Fruit fly (Drosophila melanogaster) whole organism, embryonic: ENCODE measurements around the gene Schip1.

Source experiments
- Atf-2 ChIP-seq: fragments of 200-800 bp; sonication (Bioruptor generic); optimal IDR thresholded peaks from 2 replicates; lab custom pipeline; 2016; ENCODE audit warnings: missing biosample characterization, missing genetic modification characterization
- CG1024 ChIP-seq: fragments of 200-800 bp; sonication (Bioruptor generic); IDR thresholded peaks from 2 replicates; pipeline ENCODE4 v1.3.6; 2022; ENCODE audit warnings: missing biosample characterization, missing genetic modification characterization
- CG10654 ChIP-seq: fragments of 200-800 bp; sonication (Bioruptor generic); optimal IDR thresholded peaks from 2 replicates; lab custom pipeline; 2016; ENCODE audit warnings: missing biosample characterization, missing genetic modification characterization
- CG11504 ChIP-seq: fragments of 200-800 bp; sonication (Bioruptor generic); optimal IDR thresholded peaks from 3 replicates; lab custom pipeline; 2019; ENCODE audit warnings: missing biosample characterization, mild to moderate bottlenecking, missing genetic modification characterization, moderate library complexity
- CG11723 ChIP-seq: fragments of 200-800 bp; sonication (Bioruptor generic); optimal IDR thresholded peaks from 2 replicates; lab custom pipeline; 2017; ENCODE audit warnings: missing biosample characterization, mild to moderate bottlenecking, missing genetic modification characterization
- CG14710 ChIP-seq: fragments of 200-800 bp; sonication (Bioruptor generic); optimal IDR thresholded peaks from 3 replicates; lab custom pipeline; 2019; ENCODE audit warnings: missing biosample characterization, mild to moderate bottlenecking, missing genetic modification characterization, moderate library complexity
- CG15479 ChIP-seq: fragments of 200-800 bp; sonication (Bioruptor generic); optimal IDR thresholded peaks from 3 replicates; lab custom pipeline; 2019; ENCODE audit warnings: missing biosample characterization, mild to moderate bottlenecking, missing genetic modification characterization, moderate library complexity
- CG15514 ChIP-seq: fragments of 200-800 bp; sonication (Bioruptor generic); optimal IDR thresholded peaks from 3 replicates; lab custom pipeline; 2017; ENCODE audit warnings: missing biosample characterization, missing genetic modification characterization, mild to moderate bottlenecking, moderate library complexity, missing genetic modification reagents
- CG1603 ChIP-seq: fragments of 200-800 bp; sonication (Bioruptor generic); optimal IDR thresholded peaks from 2 replicates; lab custom pipeline; 2019; ENCODE audit warnings: missing biosample characterization, mild to moderate bottlenecking, missing genetic modification characterization, moderate library complexity
- CG16813 ChIP-seq: fragments of 200-800 bp; sonication (Bioruptor generic); IDR thresholded peaks from 3 replicates; pipeline ENCODE4 v1.3.6; 2022; ENCODE audit warnings: missing biosample characterization, missing genetic modification characterization; ENCODE audit not compliant: partially characterized antibody
- CG2120 ChIP-seq: fragments of 200-800 bp; sonication (Bioruptor generic); optimal IDR thresholded peaks from 3 replicates; lab custom pipeline; 2016; ENCODE audit warnings: missing biosample characterization, missing genetic modification characterization
- CG33557 ChIP-seq: fragments of 200-800 bp; sonication (Bioruptor generic); optimal IDR thresholded peaks from 2 replicates; lab custom pipeline; 2019; ENCODE audit warnings: missing biosample characterization, mild to moderate bottlenecking, missing genetic modification characterization, moderate library complexity
- CG3838 ChIP-seq: fragments of 200-800 bp; sonication (Bioruptor generic); optimal IDR thresholded peaks from 3 replicates; lab custom pipeline; 2016; ENCODE audit warnings: missing biosample characterization, missing genetic modification characterization
- CG4617 ChIP-seq: fragments of 200-800 bp; sonication (Bioruptor generic); optimal IDR thresholded peaks from 3 replicates; lab custom pipeline; 2016; ENCODE audit warnings: missing biosample characterization, missing genetic modification characterization, borderline replicate concordance
- CG5953 ChIP-seq: fragments of 200-800 bp; sonication (Bioruptor generic); IDR thresholded peaks from 2 replicates; pipeline ENCODE4 v1.3.6; 2022; ENCODE audit warnings: missing biosample characterization, missing genetic modification characterization
- CG7556 ChIP-seq: fragments of 200-800 bp; sonication (Bioruptor generic); optimal IDR thresholded peaks from 2 replicates; lab custom pipeline; 2017; ENCODE audit warnings: missing biosample characterization, mild to moderate bottlenecking, missing genetic modification characterization
- CG7963 ChIP-seq: fragments of 200-800 bp; sonication (Bioruptor generic); IDR thresholded peaks from 3 replicates; pipeline ENCODE4 v1.3.6; 2022; ENCODE audit warnings: missing biosample characterization, missing genetic modification characterization; ENCODE audit not compliant: partially characterized antibody
- CG8290 ChIP-seq, 3 experiments: fragments of 200-800 bp; sonication (Bioruptor generic); optimal IDR thresholded peaks; 2 replicates each; lab custom pipeline; 2016 to 2019; ENCODE audit warnings: missing biosample characterization in 3 of 3, missing genetic modification characterization in 3 of 3, mild to moderate bottlenecking in 2 of 3, moderate library complexity in 1 of 3
- Hmx ChIP-seq: fragments of 200-800 bp; sonication (Bioruptor generic); optimal IDR thresholded peaks from 2 replicates; lab custom pipeline; 2016; ENCODE audit warnings: missing biosample characterization, missing genetic modification characterization
- Hr51 ChIP-seq, 2 experiments: fragments of 200-800 bp; sonication (Bioruptor generic); optimal IDR thresholded peaks; 2 replicates in 1 of 2; 3 replicates in 1 of 2; lab custom pipeline; 2016 to 2018; ENCODE audit warnings: missing biosample characterization in 2 of 2, missing genetic modification characterization in 2 of 2, mild to moderate bottlenecking in 1 of 2, moderate library complexity in 1 of 2
- Kr ChIP-seq: fragments of 200-800 bp; sonication (Bioruptor generic); optimal IDR thresholded peaks from 2 replicates; lab custom pipeline; 2017; ENCODE audit warnings: missing biosample characterization, mild to moderate bottlenecking, missing genetic modification characterization
- Lim3 ChIP-seq: fragments of 200-800 bp; sonication (Bioruptor generic); IDR thresholded peaks from 2 replicates; pipeline ENCODE4 v1.3.6; 2022; ENCODE audit warnings: missing biosample characterization, missing genetic modification characterization
- Max ChIP-seq: fragments of 200-800 bp; sonication (Bioruptor generic); optimal IDR thresholded peaks from 2 replicates; lab custom pipeline; 2016; ENCODE audit warnings: missing biosample characterization, mild to moderate bottlenecking, missing genetic modification characterization
- NK7.1 ChIP-seq: fragments of 200-800 bp; sonication (Bioruptor generic); optimal IDR thresholded peaks from 3 replicates; lab custom pipeline; 2016; ENCODE audit warnings: missing biosample characterization, missing genetic modification characterization
- Sox100B ChIP-seq: fragments of 200-800 bp; sonication (Bioruptor generic); optimal IDR thresholded peaks from 3 replicates; lab custom pipeline; 2018; ENCODE audit warnings: missing biosample characterization, mild to moderate bottlenecking, missing genetic modification characterization
- Sox102F ChIP-seq: fragments of 200-800 bp; sonication (Bioruptor generic); optimal IDR thresholded peaks from 2 replicates; lab custom pipeline; 2018; ENCODE audit warnings: missing biosample characterization, mild to moderate bottlenecking, missing genetic modification characterization, moderate library complexity
- Xbp1 ChIP-seq: fragments of 200-800 bp; sonication (Bioruptor generic); optimal IDR thresholded peaks from 3 replicates; lab custom pipeline; 2016; ENCODE audit warnings: missing biosample characterization, mild to moderate bottlenecking, missing genetic modification characterization
- ap ChIP-seq: fragments of 200-800 bp; sonication (Bioruptor generic); IDR thresholded peaks from 2 replicates; pipeline ENCODE4 v1.3.6; 2022; ENCODE audit warnings: missing biosample characterization, missing genetic modification characterization
- btn ChIP-seq: fragments of 200-800 bp; sonication (Bioruptor generic); optimal IDR thresholded peaks from 2 replicates; lab custom pipeline; 2016; ENCODE audit warnings: missing biosample characterization, missing genetic modification characterization
- crc ChIP-seq: fragments of 200-800 bp; sonication (Bioruptor generic); optimal IDR thresholded peaks from 2 replicates; lab custom pipeline; 2016; ENCODE audit warnings: missing biosample characterization, missing genetic modification characterization
- croc ChIP-seq: fragments of 200-800 bp; sonication (Bioruptor generic); conservative IDR thresholded peaks from 3 replicates; pipeline ENCODE4 v1.3.6; 2022; ENCODE audit warnings: missing biosample characterization, missing genetic modification characterization
- dati ChIP-seq: fragments of 200-800 bp; sonication (Bioruptor generic); IDR thresholded peaks from 2 replicates; pipeline ENCODE4 v1.3.6; 2022; ENCODE audit warnings: missing biosample characterization, missing genetic modification characterization
- dmrt11E ChIP-seq: fragments of 200-800 bp; sonication (Bioruptor generic); optimal IDR thresholded peaks from 3 replicates; lab custom pipeline; 2018; ENCODE audit warnings: missing biosample characterization, mild to moderate bottlenecking, missing genetic modification characterization, moderate library complexity
- emc ChIP-seq: fragments of 200-800 bp; sonication (Bioruptor generic); optimal IDR thresholded peaks from 2 replicates; lab custom pipeline; 2016; ENCODE audit warnings: missing biosample characterization, missing genetic modification characterization
- fd64A ChIP-seq: fragments of 200-800 bp; sonication (Bioruptor generic); optimal IDR thresholded peaks from 3 replicates; lab custom pipeline; 2018; ENCODE audit warnings: missing biosample characterization, mild to moderate bottlenecking, missing genetic modification characterization
- gce ChIP-seq: fragments of 200-800 bp; sonication (Bioruptor generic); IDR thresholded peaks from 3 replicates; pipeline ENCODE4 v1.3.6; 2022; ENCODE audit warnings: missing biosample characterization, missing genetic modification characterization
- grn ChIP-seq: fragments of 200-800 bp; sonication (Bioruptor generic); optimal IDR thresholded peaks from 3 replicates; lab custom pipeline; 2017; ENCODE audit warnings: missing biosample characterization, missing genetic modification characterization
- ham ChIP-seq: fragments of 200-800 bp; sonication (Bioruptor generic); IDR thresholded peaks from 2 replicates; pipeline ENCODE4 v1.3.6; 2022; ENCODE audit warnings: missing biosample characterization, missing genetic modification characterization
- nom ChIP-seq: fragments of 200-800 bp; sonication (Bioruptor generic); optimal IDR thresholded peaks from 2 replicates; lab custom pipeline; 2017; ENCODE audit warnings: missing biosample characterization, missing genetic modification characterization, mild to moderate bottlenecking, moderate library complexity, missing genetic modification reagents
- org-1 ChIP-seq: fragments of 200-800 bp; sonication (Bioruptor generic); optimal IDR thresholded peaks from 2 replicates; lab custom pipeline; 2017; ENCODE audit warnings: missing biosample characterization, missing genetic modification characterization
- sisA ChIP-seq: fragments of 200-800 bp; sonication (Bioruptor generic); IDR thresholded peaks from 2 replicates; pipeline ENCODE4 v1.3.6; 2022; ENCODE audit warnings: missing biosample characterization, missing genetic modification characterization
- tin ChIP-seq: fragments of 200-800 bp; sonication (Bioruptor generic); optimal IDR thresholded peaks from 3 replicates; lab custom pipeline; 2016; ENCODE audit warnings: missing biosample characterization, missing genetic modification characterization
- tio ChIP-seq: fragments of 200-800 bp; sonication (Bioruptor generic); optimal IDR thresholded peaks from 2 replicates; lab custom pipeline; 2017; ENCODE audit warnings: missing biosample characterization, missing genetic modification characterization, inconsistent platforms
- trem ChIP-seq: fragments of 200-800 bp; optimal IDR thresholded peaks from 3 replicates; lab custom pipeline; 2019; ENCODE audit warnings: missing biosample characterization, mild to moderate bottlenecking, missing genetic modification characterization, moderate library complexity
- unc-4 ChIP-seq: fragments of 200-800 bp; sonication (Bioruptor generic); IDR thresholded peaks from 2 replicates; pipeline ENCODE4 v1.3.6; 2022; ENCODE audit warnings: missing biosample characterization, missing genetic modification characterization; ENCODE audit not compliant: partially characterized antibody
- vnd ChIP-seq: fragments of 200-800 bp; sonication (Bioruptor generic); IDR thresholded peaks from 3 replicates; pipeline ENCODE4 v1.3.6; 2022; ENCODE audit warnings: missing biosample characterization, missing genetic modification characterization; ENCODE audit not compliant: partially characterized antibody
- yki ChIP-seq: fragments of >200 bp; optimal IDR thresholded peaks from 3 replicates; lab custom pipeline; 2018
- zen ChIP-seq: fragments of 200-800 bp; sonication (Bioruptor generic); optimal IDR thresholded peaks from 3 replicates; lab custom pipeline; 2018; ENCODE audit warnings: missing biosample characterization, mild to moderate bottlenecking, missing genetic modification characterization, moderate library complexity

Gene Schip1

dm6 chr2L:10314327-10315210 is 16.3 kb downstream of the Schip1 start, which contains the start of the genes Usp14 and CG4972 (continued):
- TF ChIP-seq CG8290 (GFP tag; optimal IDR thresholded peaks at IDR 0.05; lab: Kevin White, UChicago) (peak; percentile 6), CG8290 (tag; optimal IDR thresholded peaks at IDR 0.05; lab: Kevin White, UChicago) (no peak), Hmx (GFP tag; lab: Kevin White, UChicago) (no peak), CG16813 (GFP tag; lab: Robert Waterston, UW) (0 out of 3 replicates have a peak, but pooled peaks have one; percentile 41), CG15514 (GFP tag; lab: Kevin White, UChicago) (no peak), tin (GFP tag; lab: Kevin White, UChicago) (no peak), Atf-2 (GFP tag; lab: Kevin White, UChicago) (no peak), yki (lab: Kevin White, UChicago) (no peak), NK7.1 (GFP tag; lab: Kevin White, UChicago) (no peak), fd64A (no peak), crc (no peak), CG7963 (GFP tag; lab: Robert Waterston, UW) (0 out of 3 replicates have a peak, but pooled peaks have one; percentile 6), nom (GFP tag; lab: Kevin White, UChicago) (no peak), btn (GFP tag; lab: Kevin White, UChicago) (no peak), dmrt11E (tag; lab: Kevin White, UChicago) (peak; percentile 39), CG1603 (peak; percentile 99), CG4617 (GFP tag; lab: Kevin White, UChicago) (peak; percentile 19), CG2120 (GFP tag; lab: Kevin White, UChicago) (peak; percentile 29), Xbp1 (GFP tag; lab: Kevin White, UChicago) (peak; percentile 6), emc (GFP tag; lab: Kevin White, UChicago) (no peak), CG15479 (GFP tag; lab: Kevin White, UChicago) (no peak), CG1024 (GFP tag; lab: Robert Waterston, UW) (peak; percentile 79; the same call in 1 of the 2 replicates), CG11723 (GFP tag; lab: Kevin White, UChicago) (peak; percentile 80), CG11504 (tag; lab: Kevin White, UChicago) (no peak), unc-4 (0 out of 2 replicates have a peak, but pooled peaks have one; percentile 19), gce (no peak), CG10654 (GFP tag; lab: Kevin White, UChicago) (no peak), trem (tag; lab: Kevin White, UChicago) (peak; percentile 32), Hr51 (GFP tag; optimal IDR thresholded peaks at IDR 0.05; lab: Kevin White, UChicago) (no peak), croc (GFP tag; lab: Robert Waterston, UW) (no peak), org-1 (no peak), Sox100B (GFP tag; lab: Kevin White, UChicago) (peak; percentile 9), CG5953 (GFP tag; lab: Robert Waterston, UW) (no peak), sisA (GFP tag; lab: Robert Waterston, UW) (no peak), CG33557 (no peak), Kr (GFP tag; lab: Kevin White, UChicago) (no peak), zen (tag; lab: Kevin White, UChicago) (peak; percentile 8), CG7556 (GFP tag; lab: Kevin White, UChicago) (no peak), CG3838 (no peak), ham (GFP tag; lab: Robert Waterston, UW) (no peak), dati (GFP tag; lab: Robert Waterston, UW) (no peak), ap (no peak), tio (peak; percentile 11), grn (GFP tag; lab: Kevin White, UChicago) (no peak), Max (GFP tag; lab: Kevin White, UChicago) (peak; percentile 24), Sox102F (no peak), CG14710 (tag; lab: Kevin White, UChicago) (peak; percentile 64), Lim3 (GFP tag; lab: Robert Waterston, UW) (no peak), vnd (no peak)
